Fruit fly (Drosophila melanogaster) whole organism, embryonic: ENCODE measurements around the gene eIF1.

ENCODE experiments used
- CG10366 ChIP-seq: fragments of 200-800 bp; sonication (Bioruptor generic); IDR thresholded peaks from 2 replicates; pipeline ENCODE4 v1.3.6; 2022; ENCODE audit warnings: missing biosample characterization, missing genetic modification characterization
- CG10543 ChIP-seq: fragments of 200-800 bp; sonication (Bioruptor generic); optimal IDR thresholded peaks from 3 replicates; lab custom pipeline; 2017; ENCODE audit warnings: missing biosample characterization, mild to moderate bottlenecking, missing genetic modification characterization, moderate library complexity
- CG11247 ChIP-seq: fragments of 200-800 bp; sonication (Bioruptor generic); IDR thresholded peaks from 2 replicates; pipeline ENCODE4 v1.3.6; 2022; ENCODE audit warnings: missing biosample characterization, missing genetic modification characterization
- CG12769 ChIP-seq: fragments of 200-800 bp; sonication (Bioruptor generic); optimal IDR thresholded peaks from 2 replicates; lab custom pipeline; 2019; ENCODE audit warnings: missing biosample characterization, mild to moderate bottlenecking, missing genetic modification characterization, moderate library complexity
- CG12942 ChIP-seq: fragments of 200-800 bp; sonication (Bioruptor generic); optimal IDR thresholded peaks from 3 replicates; lab custom pipeline; 2016; ENCODE audit warnings: missing biosample characterization, missing genetic modification characterization
- CG15601 ChIP-seq: fragments of 200-800 bp; sonication (Bioruptor generic); optimal IDR thresholded peaks from 3 replicates; lab custom pipeline; 2019; ENCODE audit warnings: missing biosample characterization, mild to moderate bottlenecking, missing genetic modification characterization, moderate library complexity
- CG17361 ChIP-seq: fragments of 200-800 bp; sonication (Bioruptor generic); IDR thresholded peaks from 3 replicates; pipeline ENCODE4 v1.3.6; 2022; ENCODE audit warnings: missing biosample characterization, missing genetic modification characterization
- CG18011 ChIP-seq: fragments of 200-800 bp; sonication (Bioruptor generic); optimal IDR thresholded peaks from 2 replicates; lab custom pipeline; 2017; ENCODE audit warnings: missing biosample characterization, missing genetic modification characterization, mild to moderate bottlenecking, moderate library complexity, missing genotype
- CG18262 ChIP-seq: fragments of 200-800 bp; optimal IDR thresholded peaks from 3 replicates; lab custom pipeline; 2019; ENCODE audit warnings: missing biosample characterization, mild to moderate bottlenecking, missing genetic modification characterization, moderate library complexity
- CG34422 ChIP-seq: fragments of 200-800 bp; sonication (Bioruptor generic); IDR thresholded peaks from 3 replicates; pipeline ENCODE4 v1.3.6; 2022; ENCODE audit warnings: missing biosample characterization, missing genetic modification characterization
- CG6854 ChIP-seq: fragments of 200-800 bp; sonication (Bioruptor generic); optimal IDR thresholded peaks from 3 replicates; lab custom pipeline; 2017; ENCODE audit warnings: missing biosample characterization, mild to moderate bottlenecking, missing genetic modification characterization
- CG7357 ChIP-seq: fragments of 200-800 bp; sonication (Bioruptor generic); IDR thresholded peaks from 3 replicates; pipeline ENCODE4 v1.3.6; 2022; ENCODE audit warnings: missing biosample characterization, missing genetic modification characterization
- CG9437 ChIP-seq: fragments of 200-800 bp; sonication (Bioruptor generic); optimal IDR thresholded peaks from 2 replicates; lab custom pipeline; 2018; ENCODE audit warnings: missing biosample characterization, mild to moderate bottlenecking, missing genetic modification characterization
- Deaf1 ChIP-seq: fragments of 200-800 bp; optimal IDR thresholded peaks from 3 replicates; lab custom pipeline; 2019; ENCODE audit warnings: missing biosample characterization, mild to moderate bottlenecking, missing genetic modification characterization, moderate library complexity
- Drgx ChIP-seq: fragments of 200-800 bp; sonication (Bioruptor generic); IDR thresholded peaks from 2 replicates; pipeline ENCODE4 v1.3.6; 2022; ENCODE audit warnings: missing biosample characterization, missing genetic modification characterization
- HLH3B ChIP-seq: fragments of 200-800 bp; sonication (Bioruptor generic); IDR thresholded peaks from 2 replicates; pipeline ENCODE4 v1.3.6; 2022; ENCODE audit warnings: missing biosample characterization, missing genetic modification characterization
- Jarid2 ChIP-seq: fragments of 200-800 bp; sonication (Bioruptor generic); optimal IDR thresholded peaks from 3 replicates; lab custom pipeline; 2017; ENCODE audit warnings: mild to moderate bottlenecking, missing biosample characterization, missing genetic modification reagents, missing genetic modification characterization
- Med ChIP-seq: fragments of 200-800 bp; sonication (Bioruptor generic); peaks from one replicate; lab custom pipeline; 2016; ENCODE audit warnings: missing biosample characterization, missing genetic modification characterization, mild to moderate bottlenecking, inconsistent platforms, moderate library complexity
- NFAT ChIP-seq: fragments of 200-800 bp; sonication (Bioruptor generic); IDR thresholded peaks from 2 replicates; pipeline ENCODE4 v1.3.6; 2022; ENCODE audit warnings: missing biosample characterization, missing genetic modification characterization
- Ptx1 ChIP-seq: fragments of 200-800 bp; sonication (Bioruptor generic); IDR thresholded peaks from 2 replicates; pipeline ENCODE4 v1.3.6; 2022; ENCODE audit warnings: missing biosample characterization, missing genetic modification characterization
- Trl ChIP-seq, 3 experiments: fragments of >200 bp in 2 of 3; fragments of 200-800 bp in 1 of 3; sonication (Bioruptor generic) in 1 of 3; optimal IDR thresholded peaks; 2 replicates in 1 of 3; 3 replicates in 2 of 3; lab custom pipeline; 2016 to 2017; ENCODE audit warnings: missing biosample characterization in 1 of 3, missing genetic modification characterization in 1 of 3
- Xrp1 ChIP-seq: fragments of 200-800 bp; sonication (Bioruptor generic); IDR thresholded peaks from 2 replicates; pipeline ENCODE4 v1.3.6; 2022; ENCODE audit warnings: missing biosample characterization, missing genetic modification characterization
- amos ChIP-seq: fragments of 200-800 bp; sonication (Bioruptor generic); IDR thresholded peaks from 2 replicates; pipeline ENCODE4 v1.3.6; 2022; ENCODE audit warnings: missing biosample characterization, missing genetic modification characterization; ENCODE audit not compliant: partially characterized antibody
- ap ChIP-seq: fragments of 200-800 bp; sonication (Bioruptor generic); IDR thresholded peaks from 2 replicates; pipeline ENCODE4 v1.3.6; 2022; ENCODE audit warnings: missing biosample characterization, missing genetic modification characterization
- ase ChIP-seq: fragments of 200-800 bp; sonication (Bioruptor generic); IDR thresholded peaks from 3 replicates; pipeline ENCODE4 v1.3.6; 2022; ENCODE audit warnings: missing biosample characterization, missing genetic modification characterization
- bsh ChIP-seq, 2 experiments: fragments of 200-800 bp; sonication (Bioruptor generic); optimal IDR thresholded peaks; 2 replicates each; lab custom pipeline; 2017 to 2018; ENCODE audit warnings: mild to moderate bottlenecking in 2 of 2, missing biosample characterization in 2 of 2, missing genetic modification characterization in 2 of 2, moderate library complexity in 1 of 2
- cas ChIP-seq: fragments of 200-800 bp; sonication (Bioruptor generic); IDR thresholded peaks from 2 replicates; pipeline ENCODE4 v1.3.6; 2022; ENCODE audit warnings: missing biosample characterization, missing genetic modification characterization
- chinmo ChIP-seq: fragments of 200-800 bp; sonication (Bioruptor generic); IDR thresholded peaks from 4 replicates; pipeline ENCODE4 v1.3.6; 2022; ENCODE audit warnings: missing biosample characterization, missing genetic modification characterization; ENCODE audit not compliant: partially characterized antibody
- ci ChIP-seq: fragments of 200-800 bp; sonication (Bioruptor generic); IDR thresholded peaks from 3 replicates; pipeline ENCODE4 v1.3.6; 2022; ENCODE audit warnings: missing biosample characterization, missing genetic modification characterization
- crol ChIP-seq: fragments of 200-800 bp; sonication (Bioruptor generic); IDR thresholded peaks from 2 replicates; pipeline ENCODE4 v1.3.6; 2022; ENCODE audit warnings: missing biosample characterization, missing genetic modification characterization
- cwo ChIP-seq: fragments of 200-800 bp; sonication (Bioruptor generic); optimal IDR thresholded peaks from 3 replicates; lab custom pipeline; 2017; ENCODE audit warnings: missing biosample characterization, missing genetic modification characterization, mild to moderate bottlenecking, moderate library complexity, missing genetic modification reagents
- dimm ChIP-seq: fragments of 200-800 bp; sonication (Bioruptor generic); IDR thresholded peaks from 2 replicates; pipeline ENCODE4 v1.3.6; 2022; ENCODE audit warnings: missing biosample characterization, missing genetic modification characterization
- dmrt99B ChIP-seq: fragments of 200-800 bp; sonication (Bioruptor generic); optimal IDR thresholded peaks from 2 replicates; lab custom pipeline; 2018; ENCODE audit warnings: missing biosample characterization, mild to moderate bottlenecking, missing genetic modification characterization, moderate library complexity
- gcm ChIP-seq: fragments of 200-800 bp; sonication (Bioruptor generic); optimal IDR thresholded peaks from 2 replicates; lab custom pipeline; 2019; ENCODE audit warnings: missing biosample characterization, mild to moderate bottlenecking, missing genetic modification characterization, moderate library complexity
- hbn ChIP-seq: fragments of 200-800 bp; sonication (Bioruptor generic); IDR thresholded peaks from 2 replicates; pipeline ENCODE4 v1.3.6; 2022; ENCODE audit warnings: missing biosample characterization, missing genetic modification characterization; ENCODE audit not compliant: partially characterized antibody
- ken ChIP-seq: fragments of 200-800 bp; sonication (Bioruptor generic); IDR thresholded peaks from 3 replicates; pipeline ENCODE4 v1.3.6; 2022; ENCODE audit warnings: missing biosample characterization, missing genetic modification characterization
- lbe ChIP-seq: fragments of 200-800 bp; sonication (Bioruptor generic); optimal IDR thresholded peaks from 2 replicates; lab custom pipeline; 2016; ENCODE audit warnings: missing biosample characterization, mild to moderate bottlenecking, missing genetic modification characterization
- nmo ChIP-seq: fragments of 200-800 bp; sonication (Bioruptor generic); optimal IDR thresholded peaks from 2 replicates; lab custom pipeline; 2018; ENCODE audit warnings: missing biosample characterization, mild to moderate bottlenecking, missing genetic modification characterization, moderate library complexity
- nom ChIP-seq: fragments of 200-800 bp; sonication (Bioruptor generic); optimal IDR thresholded peaks from 2 replicates; lab custom pipeline; 2017; ENCODE audit warnings: missing biosample characterization, missing genetic modification characterization, mild to moderate bottlenecking, moderate library complexity, missing genetic modification reagents
- pnt ChIP-seq: fragments of 200-800 bp; sonication (Bioruptor generic); optimal IDR thresholded peaks from 3 replicates; lab custom pipeline; 2016; ENCODE audit warnings: missing biosample characterization, missing genetic modification characterization
- pros ChIP-seq: fragments of 200-800 bp; sonication (Bioruptor generic); optimal IDR thresholded peaks from 3 replicates; lab custom pipeline; 2019; ENCODE audit warnings: missing biosample characterization, mild to moderate bottlenecking, missing genetic modification characterization, moderate library complexity
- sc ChIP-seq, 3 experiments: fragments of >200 bp in 2 of 3; fragments of 200-800 bp in 1 of 3; sonication (Bioruptor generic) in 1 of 3; optimal IDR thresholded peaks; 2 replicates in 2 of 3; 3 replicates in 1 of 3; lab custom pipeline; 2017; ENCODE audit warnings: mild to moderate bottlenecking in 1 of 3, missing biosample characterization in 1 of 3, missing genetic modification characterization in 1 of 3, missing genetic modification reagents in 1 of 3
- sens ChIP-seq: fragments of 200-800 bp; sonication (Bioruptor generic); peaks from one replicate; lab custom pipeline; 2016; ENCODE audit warnings: missing biosample characterization, missing genetic modification characterization
- so ChIP-seq: fragments of 200-800 bp; sonication (Bioruptor generic); IDR thresholded peaks from 3 replicates; pipeline ENCODE4 v1.3.6; 2022; ENCODE audit warnings: missing biosample characterization, missing genetic modification characterization
- vvl ChIP-seq: fragments of 200-800 bp; sonication (Bioruptor generic); IDR thresholded peaks from 2 replicates; pipeline ENCODE4 v1.3.6; 2022; ENCODE audit warnings: missing biosample characterization, missing genetic modification characterization
- zen ChIP-seq: fragments of 200-800 bp; sonication (Bioruptor generic); optimal IDR thresholded peaks from 3 replicates; lab custom pipeline; 2018; ENCODE audit warnings: missing biosample characterization, mild to moderate bottlenecking, missing genetic modification characterization, moderate library complexity

The eIF1 gene

DNA sequence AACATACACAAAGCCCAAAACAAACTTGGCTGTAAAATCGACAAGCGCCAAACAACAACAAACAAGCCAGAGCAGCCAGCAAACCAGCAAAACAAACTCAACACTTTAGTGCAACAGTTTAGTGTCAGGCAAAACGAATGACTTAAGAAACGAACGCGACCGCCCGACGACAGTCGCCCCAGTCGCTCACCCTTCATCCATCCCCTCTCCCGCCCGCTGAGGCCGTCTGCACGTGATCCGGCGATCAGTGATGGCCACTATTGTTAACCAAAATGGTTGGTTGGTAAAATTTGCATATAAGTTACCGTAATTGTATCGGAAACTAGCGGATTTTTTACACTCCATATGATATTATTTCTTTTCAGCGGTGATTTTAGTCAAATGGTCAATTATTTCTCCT lies 30.5 kb downstream of the eIF1 start:
- TF ChIP-seq HLH3B (no peak), ci (GFP tag; lab: Robert Waterston, UW) (0 out of 3 replicates have a peak, but pooled peaks have one; percentile 10), ken (0 out of 3 replicates have a peak, but pooled peaks have one; percentile 8), crol (GFP tag; lab: Robert Waterston, UW) (peak; percentile 55), pros (GFP tag; lab: Kevin White, UChicago) (peak; percentile 52), chinmo (GFP tag; lab: Robert Waterston, UW) (0 out of 4 replicates have a peak, but pooled peaks have one; percentile 46), vvl (GFP tag; lab: Robert Waterston, UW) (peak; percentile 69), NFAT (GFP tag; lab: Robert Waterston, UW) (no peak), CG11247 (GFP tag; lab: Robert Waterston, UW) (peak; percentile 35; the same call in 1 of the 2 replicates), ap (GFP tag; lab: Robert Waterston, UW) (no peak), cwo (GFP tag; lab: Kevin White, UChicago) (peak; percentile 86), ase (0 out of 3 replicates have a peak, but pooled peaks have one; percentile 10), Deaf1 (tag; lab: Kevin White, UChicago) (peak; percentile 34)

DNA sequence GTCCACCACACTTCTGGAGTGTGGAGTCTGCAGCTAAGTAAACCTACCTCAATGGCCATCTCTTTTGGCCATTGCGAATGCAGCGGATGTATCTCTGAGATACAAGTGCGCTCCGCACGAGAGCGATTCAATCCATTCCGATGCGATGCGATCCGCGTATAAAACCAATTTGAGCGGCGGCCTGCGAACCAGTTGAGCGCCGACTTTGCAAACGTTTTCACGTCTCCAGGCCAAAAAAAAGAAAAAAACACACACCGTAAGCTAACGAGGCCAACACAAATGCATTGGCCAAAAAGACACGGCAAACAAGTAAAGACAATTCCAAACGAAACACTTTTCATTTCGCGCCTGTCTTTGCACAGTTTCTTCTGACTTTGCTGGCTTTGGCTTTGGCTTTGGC lies 34.5 kb downstream of the eIF1 start, which contains the start of gene ckd:
TSS of gene ckd (plus strand) at position 189 of the 400 bp plus-strand sequence.
- TF ChIP-seq chinmo (GFP tag; lab: Robert Waterston, UW), result peak; percentile 77; the same call in 1 of the 4 replicates
- peak; percentile 10 for TF ChIP-seq CG12769 (tag; lab: Kevin White, UChicago)
- TF ChIP-seq zen (tag; lab: Kevin White, UChicago), result no peak
- no peak for TF ChIP-seq pnt (GFP tag; lab: Kevin White, UChicago)
- TF ChIP-seq nom (GFP tag; lab: Kevin White, UChicago), result peak; percentile 49
- TF ChIP-seq CG10543 (GFP tag; lab: Kevin White, UChicago), result no peak
- peak; percentile 33 for TF ChIP-seq lbe
- no peak for TF ChIP-seq CG11247 (GFP tag; lab: Robert Waterston, UW)
- 0 out of 2 replicates have a peak, but pooled peaks have one; percentile 26 for TF ChIP-seq vvl (GFP tag; lab: Robert Waterston, UW)
- TF ChIP-seq cas, result no peak
- no peak for TF ChIP-seq sc (optimal IDR thresholded peaks at IDR 0.05; lab: Kevin White, UChicago)
- TF ChIP-seq sc (GFP tag; optimal IDR thresholded peaks at IDR 0.05; lab: Kevin White, UChicago), result no peak
- no peak for TF ChIP-seq CG6854 (GFP tag; lab: Kevin White, UChicago)
- no peak for TF ChIP-seq CG7357 (GFP tag; lab: Robert Waterston, UW)
- TF ChIP-seq CG15601 (tag; lab: Kevin White, UChicago), result no peak
- peak; percentile 36; the same call in 1 of the 2 replicates for TF ChIP-seq Drgx (GFP tag; lab: Robert Waterston, UW)
- TF ChIP-seq Trl (optimal IDR thresholded peaks at IDR 0.05; lab: Kevin White, UChicago), result peak in 1 of 2 experiments; percentile 1
- no peak for TF ChIP-seq Trl (GFP tag; optimal IDR thresholded peaks at IDR 0.05; lab: Kevin White, UChicago)
- TF ChIP-seq gcm (GFP tag; lab: Kevin White, UChicago), result no peak
- TF ChIP-seq CG12942 (GFP tag; lab: Kevin White, UChicago), result no peak
- TF ChIP-seq CG34422 (GFP tag; lab: Robert Waterston, UW), result no peak
- peak; percentile 13 for TF ChIP-seq Jarid2
- no peak for TF ChIP-seq CG9437

DNA sequence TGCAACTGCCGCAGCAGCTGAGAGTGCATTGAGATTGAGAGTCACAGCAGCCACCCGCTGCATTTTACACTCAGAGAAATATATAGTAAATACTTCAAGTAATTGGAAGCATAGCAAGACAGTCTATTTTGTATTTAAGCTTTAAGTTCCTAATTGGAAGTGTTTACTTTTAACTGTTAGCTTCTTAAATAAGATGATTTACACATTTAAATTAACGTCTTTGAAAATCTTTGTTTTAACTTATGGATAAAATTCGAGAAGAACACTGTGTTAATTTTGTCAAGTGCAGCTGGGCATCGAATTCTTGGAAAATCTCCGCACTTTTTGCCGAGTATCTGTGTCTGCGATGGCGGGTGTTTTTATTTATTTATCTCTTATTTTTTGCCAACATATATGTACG lies 36.6 kb downstream of the eIF1 start:
- TF ChIP-seq Med (GFP tag; lab: Kevin White, UChicago), result peak; percentile 50
- peak; percentile 1 for TF ChIP-seq CG18262 (tag; lab: Kevin White, UChicago)
- no peak for TF ChIP-seq CG10366 (GFP tag; lab: Robert Waterston, UW)
- 0 out of 2 replicates have a peak, but pooled peaks have one; percentile 10 for TF ChIP-seq Ptx1 (GFP tag; lab: Robert Waterston, UW)
- no peak for TF ChIP-seq hbn
- TF ChIP-seq sens (GFP tag; lab: Kevin White, UChicago), result peak; percentile 72
- TF ChIP-seq dmrt99B (tag; lab: Kevin White, UChicago), result peak; percentile 1
- no peak for TF ChIP-seq CG18011
- peak; percentile 5 for TF ChIP-seq nmo (GFP tag; lab: Kevin White, UChicago)
- no peak for TF ChIP-seq amos
- TF ChIP-seq Jarid2, result no peak
- peak; percentile 45; the same call in 1 of the 2 replicates for TF ChIP-seq Xrp1 (GFP tag; lab: Robert Waterston, UW)
- peak; percentile 24 to 73 for TF ChIP-seq bsh (GFP tag; optimal IDR thresholded peaks at IDR 0.05; lab: Kevin White, UChicago)
- TF ChIP-seq dimm (GFP tag; lab: Robert Waterston, UW), result no peak
- no peak for TF ChIP-seq HLH3B
- TF ChIP-seq so, result no peak
- no peak for TF ChIP-seq CG17361 (GFP tag; lab: Robert Waterston, UW)
